Fruit fly (Drosophila melanogaster) whole organism, wandering third instar larva: Measurements from ENCODE around the gene CG14074.

Source experiments
- Abd-B ChIP-seq: fragments of >200 bp; optimal IDR thresholded peaks from 2 replicates; lab custom pipeline; 2017; ENCODE audit warnings: missing biosample characterization, missing genetic modification characterization
- Dfd ChIP-seq: fragments of >200 bp; optimal IDR thresholded peaks from 2 replicates; lab custom pipeline; 2017; ENCODE audit warnings: missing biosample characterization, missing genetic modification characterization
- OdsH ChIP-seq: fragments of 200-800 bp; sonication (Bioruptor generic); optimal IDR thresholded peaks from 2 replicates; lab custom pipeline; 2016; ENCODE audit warnings: missing biosample characterization, mild to moderate bottlenecking, missing genetic modification characterization
- Sp1 ChIP-seq: fragments of 200-800 bp; sonication (Bioruptor generic); optimal IDR thresholded peaks from 3 replicates; lab custom pipeline; 2019; ENCODE audit warnings: missing biosample characterization, mild to moderate bottlenecking, missing genetic modification characterization, moderate library complexity
- foxo ChIP-seq, 2 experiments: fragments of 200-800 bp; sonication (Bioruptor generic); optimal IDR thresholded peaks; 2 replicates in 1 of 2; 3 replicates in 1 of 2; lab custom pipeline; 2016 to 2017; ENCODE audit warnings: missing biosample characterization in 2 of 2, missing genetic modification characterization in 2 of 2
- lola ChIP-seq: fragments of >200 bp; optimal IDR thresholded peaks from 2 replicates; lab custom pipeline; 2017; ENCODE audit warnings: missing biosample characterization, missing genetic modification characterization

dm6 chr3L:18863327-18863726 lies 2.7 kb upstream of the CG14074 start, which contains the start of gene CG6865:
- TF ChIP-seq lola (no peak), Dfd (GFP tag; lab: Kevin White, UChicago) (no peak), Abd-B (GFP tag; lab: Kevin White, UChicago) (no peak), Sp1 (GFP tag; lab: Kevin White, UChicago) (no peak), foxo (GFP tag; optimal IDR thresholded peaks at IDR 0.05; lab: Kevin White, UChicago) (no peak), OdsH (GFP tag; lab: Kevin White, UChicago) (no peak)
